Fruit fly (Drosophila melanogaster) whole organism, embryonic: Measurements from ENCODE around the gene CG9706.

Source experiments
- Bgb ChIP-seq: fragments of 200-800 bp; sonication (Bioruptor generic); IDR thresholded peaks from 2 replicates; pipeline ENCODE4 v1.3.6; 2022; ENCODE audit warnings: missing biosample characterization, missing genetic modification characterization; ENCODE audit not compliant: partially characterized antibody
- BtbVII ChIP-seq: fragments of 200-800 bp; sonication (Bioruptor generic); optimal IDR thresholded peaks from 3 replicates; lab custom pipeline; 2017; ENCODE audit warnings: missing biosample characterization, mild to moderate bottlenecking, missing genetic modification characterization
- CG11560 ChIP-seq: fragments of 200-800 bp; sonication (Bioruptor generic); IDR thresholded peaks from 3 replicates; pipeline ENCODE4 v1.3.6; 2022; ENCODE audit warnings: missing biosample characterization, missing genetic modification characterization
- CG12769 ChIP-seq: fragments of 200-800 bp; sonication (Bioruptor generic); optimal IDR thresholded peaks from 2 replicates; lab custom pipeline; 2019; ENCODE audit warnings: missing biosample characterization, mild to moderate bottlenecking, missing genetic modification characterization, moderate library complexity
- CG13287 ChIP-seq: fragments of 200-800 bp; sonication (Bioruptor generic); IDR thresholded peaks from 2 replicates; pipeline ENCODE4 v1.3.6; 2022; ENCODE audit warnings: missing biosample characterization, missing genetic modification characterization; ENCODE audit not compliant: partially characterized antibody
- CG14441 ChIP-seq: fragments of 200-800 bp; sonication (Bioruptor generic); IDR thresholded peaks from 2 replicates; pipeline ENCODE4 v1.3.6; 2022; ENCODE audit warnings: missing biosample characterization, missing genetic modification characterization
- CG17328 ChIP-seq: fragments of 200-800 bp; sonication (Bioruptor generic); IDR thresholded peaks from 2 replicates; pipeline ENCODE4 v1.3.6; 2022; ENCODE audit warnings: missing biosample characterization, missing genetic modification characterization
- CG17385 ChIP-seq: fragments of 200-800 bp; sonication (Bioruptor generic); optimal IDR thresholded peaks from 3 replicates; lab custom pipeline; 2018; ENCODE audit warnings: missing biosample characterization, mild to moderate bottlenecking, missing genetic modification characterization
- CG17829 ChIP-seq: fragments of 200-800 bp; optimal IDR thresholded peaks from 2 replicates; lab custom pipeline; 2019; ENCODE audit warnings: missing biosample characterization, mild to moderate bottlenecking, missing genetic modification characterization, moderate library complexity
- CG18476 ChIP-seq: fragments of 200-800 bp; sonication (Bioruptor generic); optimal IDR thresholded peaks from 2 replicates; lab custom pipeline; 2016; ENCODE audit warnings: missing biosample characterization, mild to moderate bottlenecking, missing genetic modification characterization
- CG18619 ChIP-seq: fragments of 200-800 bp; sonication (Bioruptor generic); optimal IDR thresholded peaks from 3 replicates; lab custom pipeline; 2017; ENCODE audit warnings: missing biosample characterization, mild to moderate bottlenecking, missing genetic modification characterization
- CG18764 ChIP-seq: fragments of 200-800 bp; sonication (Bioruptor generic); optimal IDR thresholded peaks from 3 replicates; lab custom pipeline; 2016; ENCODE audit warnings: missing biosample characterization, missing genetic modification characterization
- CG32532 ChIP-seq: fragments of 200-800 bp; sonication (Bioruptor generic); IDR thresholded peaks from 2 replicates; pipeline ENCODE4 v1.3.6; 2022; ENCODE audit warnings: missing biosample characterization, missing genetic modification characterization
- CG3281 ChIP-seq: fragments of 200-800 bp; sonication (Bioruptor generic); optimal IDR thresholded peaks from 3 replicates; lab custom pipeline; 2017; ENCODE audit warnings: missing biosample characterization, mild to moderate bottlenecking, missing genetic modification characterization
- CG34376 ChIP-seq: fragments of 200-800 bp; sonication (Bioruptor generic); optimal IDR thresholded peaks from 2 replicates; lab custom pipeline; 2018; ENCODE audit warnings: missing biosample characterization, mild to moderate bottlenecking, missing genetic modification characterization
- CG4617 ChIP-seq: fragments of 200-800 bp; sonication (Bioruptor generic); optimal IDR thresholded peaks from 3 replicates; lab custom pipeline; 2016; ENCODE audit warnings: missing biosample characterization, missing genetic modification characterization, borderline replicate concordance
- CG4854 ChIP-seq: fragments of 200-800 bp; sonication (Bioruptor generic); optimal IDR thresholded peaks from 2 replicates; lab custom pipeline; 2016; ENCODE audit warnings: missing biosample characterization, missing genetic modification characterization, inconsistent platforms
- CG6654 ChIP-seq: fragments of 200-800 bp; sonication (Bioruptor generic); optimal IDR thresholded peaks from 2 replicates; lab custom pipeline; 2017; ENCODE audit warnings: missing biosample characterization, mild to moderate bottlenecking, missing genetic modification characterization
- CTCF ChIP-seq: fragments of 200-800 bp; sonication (Bioruptor generic); optimal IDR thresholded peaks from 2 replicates; lab custom pipeline; 2017; ENCODE audit warnings: missing biosample characterization, mild to moderate bottlenecking, missing genetic modification characterization, moderate library complexity
- Dref ChIP-seq: fragments of 200-800 bp; sonication (Bioruptor generic); IDR thresholded peaks from 2 replicates; pipeline ENCODE4 v1.3.6; 2022; ENCODE audit warnings: missing biosample characterization, missing genetic modification characterization
- Fer1 ChIP-seq: fragments of 200-800 bp; sonication (Bioruptor generic); optimal IDR thresholded peaks from 2 replicates; lab custom pipeline; 2017; ENCODE audit warnings: missing biosample characterization, mild to moderate bottlenecking, missing genetic modification characterization
- Hr78 ChIP-seq, 2 experiments: fragments of 200-800 bp in 1 of 2; fragments of >200 bp in 1 of 2; sonication (Bioruptor generic) in 1 of 2; optimal IDR thresholded peaks; 2 replicates each; lab custom pipeline; 2017 to 2019; ENCODE audit warnings: missing biosample characterization in 2 of 2, missing genetic modification characterization in 2 of 2, mild to moderate bottlenecking in 1 of 2, moderate library complexity in 1 of 2
- Meics ChIP-seq: fragments of 200-800 bp; sonication (Bioruptor generic); optimal IDR thresholded peaks from 2 replicates; lab custom pipeline; 2017; ENCODE audit warnings: missing biosample characterization, mild to moderate bottlenecking, missing genetic modification characterization
- Nf-YB ChIP-seq: fragments of 200-800 bp; sonication (Bioruptor generic); optimal IDR thresholded peaks from 3 replicates; lab custom pipeline; 2019; ENCODE audit warnings: missing biosample characterization, mild to moderate bottlenecking, missing genetic modification characterization, moderate library complexity
- Rfx ChIP-seq: fragments of 200-800 bp; sonication (Bioruptor generic); IDR thresholded peaks from 2 replicates; pipeline ENCODE4 v1.3.6; 2022; ENCODE audit warnings: missing biosample characterization, missing genetic modification characterization
- Trl ChIP-seq, 3 experiments: fragments of >200 bp in 2 of 3; fragments of 200-800 bp in 1 of 3; sonication (Bioruptor generic) in 1 of 3; optimal IDR thresholded peaks; 2 replicates in 1 of 3; 3 replicates in 2 of 3; lab custom pipeline; 2016 to 2017; ENCODE audit warnings: missing biosample characterization in 1 of 3, missing genetic modification characterization in 1 of 3
- Xbp1 ChIP-seq: fragments of 200-800 bp; sonication (Bioruptor generic); optimal IDR thresholded peaks from 3 replicates; lab custom pipeline; 2016; ENCODE audit warnings: missing biosample characterization, mild to moderate bottlenecking, missing genetic modification characterization
- ap ChIP-seq: fragments of 200-800 bp; sonication (Bioruptor generic); IDR thresholded peaks from 2 replicates; pipeline ENCODE4 v1.3.6; 2022; ENCODE audit warnings: missing biosample characterization, missing genetic modification characterization
- btn ChIP-seq: fragments of 200-800 bp; sonication (Bioruptor generic); optimal IDR thresholded peaks from 2 replicates; lab custom pipeline; 2016; ENCODE audit warnings: missing biosample characterization, missing genetic modification characterization
- cg ChIP-seq: fragments of 200-800 bp; sonication (Bioruptor generic); optimal IDR thresholded peaks from 3 replicates; lab custom pipeline; 2019; ENCODE audit warnings: missing biosample characterization, mild to moderate bottlenecking, missing genetic modification characterization, moderate library complexity
- crol ChIP-seq: fragments of 200-800 bp; sonication (Bioruptor generic); IDR thresholded peaks from 2 replicates; pipeline ENCODE4 v1.3.6; 2022; ENCODE audit warnings: missing biosample characterization, missing genetic modification characterization
- dimm ChIP-seq: fragments of 200-800 bp; sonication (Bioruptor generic); IDR thresholded peaks from 2 replicates; pipeline ENCODE4 v1.3.6; 2022; ENCODE audit warnings: missing biosample characterization, missing genetic modification characterization
- dmrt11E ChIP-seq: fragments of 200-800 bp; sonication (Bioruptor generic); optimal IDR thresholded peaks from 3 replicates; lab custom pipeline; 2018; ENCODE audit warnings: missing biosample characterization, mild to moderate bottlenecking, missing genetic modification characterization, moderate library complexity
- eve ChIP-seq, 2 experiments: fragments of >200 bp; optimal IDR thresholded peaks; 2 replicates each; lab custom pipeline; 2017; ENCODE audit warnings: missing biosample characterization in 2 of 2, missing genetic modification characterization in 2 of 2
- exex ChIP-seq: fragments of 200-800 bp; sonication (Bioruptor generic); optimal IDR thresholded peaks from 4 replicates; lab custom pipeline; 2018; ENCODE audit warnings: missing biosample characterization, mild to moderate bottlenecking, missing genetic modification characterization, moderate library complexity
- gt ChIP-seq: fragments of 200-800 bp; sonication (Bioruptor generic); IDR thresholded peaks from 2 replicates; pipeline ENCODE4 v1.3.6; 2022; ENCODE audit warnings: missing biosample characterization, missing genetic modification characterization
- lmd ChIP-seq: fragments of 200-800 bp; sonication (Bioruptor generic); IDR thresholded peaks from 2 replicates; pipeline ENCODE4 v1.3.6; 2022; ENCODE audit warnings: missing biosample characterization, missing genetic modification characterization
- p53 ChIP-seq: fragments of 200-800 bp; sonication (Bioruptor generic); optimal IDR thresholded peaks from 2 replicates; lab custom pipeline; 2016; ENCODE audit warnings: missing biosample characterization, missing genetic modification characterization
- pb ChIP-seq: fragments of 200-800 bp; sonication (Bioruptor generic); optimal IDR thresholded peaks from 3 replicates; lab custom pipeline; 2016; ENCODE audit warnings: missing biosample characterization, missing genetic modification characterization
- ranshi ChIP-seq: fragments of 200-800 bp; sonication (Bioruptor generic); IDR thresholded peaks from 2 replicates; pipeline ENCODE4 v1.3.6; 2022; ENCODE audit warnings: missing biosample characterization, missing genetic modification characterization
- row ChIP-seq: fragments of 200-800 bp; sonication (Bioruptor generic); IDR thresholded peaks from 3 replicates; pipeline ENCODE4 v1.3.6; 2022; ENCODE audit warnings: missing biosample characterization, missing genetic modification characterization
- seq ChIP-seq: fragments of 200-800 bp; sonication (Bioruptor generic); IDR thresholded peaks from 2 replicates; pipeline ENCODE4 v1.3.6; 2022; ENCODE audit warnings: missing biosample characterization, missing genetic modification characterization
- slou ChIP-seq: fragments of 200-800 bp; sonication (Bioruptor generic); optimal IDR thresholded peaks from 3 replicates; lab custom pipeline; 2016; ENCODE audit warnings: missing biosample characterization, missing genetic modification characterization
- sna ChIP-seq: fragments of 200-800 bp; sonication (Bioruptor generic); IDR thresholded peaks from 2 replicates; pipeline ENCODE4 v1.3.6; 2022; ENCODE audit warnings: missing biosample characterization, missing genetic modification characterization; ENCODE audit not compliant: partially characterized antibody
- sug ChIP-seq: fragments of 200-800 bp; optimal IDR thresholded peaks from 2 replicates; lab custom pipeline; 2019; ENCODE audit warnings: missing biosample characterization, mild to moderate bottlenecking, missing genetic modification characterization, moderate library complexity
- tio ChIP-seq: fragments of 200-800 bp; sonication (Bioruptor generic); optimal IDR thresholded peaks from 2 replicates; lab custom pipeline; 2017; ENCODE audit warnings: missing biosample characterization, missing genetic modification characterization, inconsistent platforms
- unpg ChIP-seq: fragments of 200-800 bp; sonication (Bioruptor generic); optimal IDR thresholded peaks from 3 replicates; lab custom pipeline; 2018; ENCODE audit warnings: missing biosample characterization, mild to moderate bottlenecking, missing genetic modification characterization, moderate library complexity
- z ChIP-seq: fragments of 200-800 bp; sonication (Bioruptor generic); IDR thresholded peaks from 3 replicates; pipeline ENCODE4 v1.3.6; 2022; ENCODE audit warnings: missing biosample characterization, missing genetic modification characterization
- zf30C ChIP-seq: fragments of 200-800 bp; sonication (Bioruptor generic); optimal IDR thresholded peaks from 3 replicates; lab custom pipeline; 2018; ENCODE audit warnings: missing biosample characterization, mild to moderate bottlenecking, missing genetic modification characterization

CG9706 gene

DNA sequence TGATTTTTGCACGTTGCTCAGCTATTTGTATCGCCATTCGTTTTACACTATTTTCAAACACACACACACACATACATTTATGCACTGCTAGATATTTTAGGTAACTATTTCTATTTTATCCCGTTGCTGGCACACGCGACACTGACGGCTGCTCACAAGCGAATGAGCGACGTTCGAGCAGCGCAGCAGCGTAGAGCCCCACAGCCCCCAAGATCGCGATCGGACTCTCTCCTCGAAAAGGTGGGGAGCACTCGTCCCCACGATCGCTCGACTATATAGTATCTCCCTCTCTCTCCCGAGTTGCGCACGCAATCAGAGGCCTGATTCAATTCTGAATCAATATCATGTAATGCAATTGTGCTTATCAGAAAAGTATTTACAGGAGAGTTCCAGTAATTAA is 17.2 kb downstream of the CG9706 start (continued):
- TF ChIP-seq sug = peak; percentile 29
- no peak for TF ChIP-seq tio (GFP tag; lab: Kevin White, UChicago)
- peak; percentile 43; the same call in 1 of the 2 replicates for TF ChIP-seq CG32532
- TF ChIP-seq slou = no peak
- 0 out of 2 replicates have a peak, but pooled peaks have one; percentile 28 for TF ChIP-seq sna
- no peak for TF ChIP-seq dimm
- no peak for TF ChIP-seq z (GFP tag; lab: Robert Waterston, UW)
- peak; percentile 12 for TF ChIP-seq exex (tag; lab: Kevin White, UChicago)
- peak; percentile 7 for TF ChIP-seq Meics (GFP tag; lab: Kevin White, UChicago)
- peak; percentile 10; the same call in 1 of the 2 replicates for TF ChIP-seq CG13287 (GFP tag; lab: Robert Waterston, UW)
- TF ChIP-seq zf30C = peak; percentile 39
- peak; percentile 47 for TF ChIP-seq Bgb
- no peak for TF ChIP-seq CG17328 (GFP tag; lab: Robert Waterston, UW)
- peak; percentile 45 to 46 for TF ChIP-seq Trl (optimal IDR thresholded peaks at IDR 0.05; lab: Kevin White, UChicago)
- TF ChIP-seq Trl (GFP tag; optimal IDR thresholded peaks at IDR 0.05; lab: Kevin White, UChicago) = no peak
- TF ChIP-seq CG34376 (GFP tag; lab: Kevin White, UChicago) = peak; percentile 14
- peak; percentile 19 for TF ChIP-seq Fer1 (GFP tag; lab: Kevin White, UChicago)
- peak; percentile 37 for TF ChIP-seq cg (GFP tag; lab: Kevin White, UChicago)
- TF ChIP-seq crol (GFP tag; lab: Robert Waterston, UW) = peak; percentile 21; the same call in 1 of the 2 replicates
- TF ChIP-seq CG18764 = no peak
- no peak; the same call in 2 of the 3 replicates for TF ChIP-seq row (GFP tag; lab: Robert Waterston, UW)
- peak; percentile 1 for TF ChIP-seq CG17385

dm6 chr3L:16801499-16802452 is 19.0 kb downstream of the CG9706 start:
- TF ChIP-seq CG4854 (GFP tag; lab: Kevin White, UChicago) = peak; percentile 26
- TF ChIP-seq btn (GFP tag; lab: Kevin White, UChicago) = no peak
- TF ChIP-seq Xbp1 = peak; percentile 66
- TF ChIP-seq gt = no peak
- no peak for TF ChIP-seq p53 (GFP tag; lab: Kevin White, UChicago)
- TF ChIP-seq CG11560 = no peak
- peak; percentile 28 for TF ChIP-seq CG18619
- peak; percentile 9; the same call in 1 of the 2 replicates for TF ChIP-seq ranshi (GFP tag; lab: Robert Waterston, UW)
- TF ChIP-seq CG3281 (GFP tag; lab: Kevin White, UChicago) = peak; percentile 52
- no peak for TF ChIP-seq seq (GFP tag; lab: Robert Waterston, UW)
- peak; percentile 34 for TF ChIP-seq CG6654
- TF ChIP-seq eve (GFP tag; optimal IDR thresholded peaks at IDR 0.05; lab: Kevin White, UChicago) = peak in 1 of 2 experiments; percentile 12
- no peak for TF ChIP-seq CTCF (GFP tag; lab: Kevin White, UChicago)
- no peak for TF ChIP-seq ap (GFP tag; lab: Robert Waterston, UW)
- peak; percentile 32; the same call in 1 of the 2 replicates for TF ChIP-seq Rfx (GFP tag; lab: Robert Waterston, UW)
- TF ChIP-seq CG18476 (GFP tag; lab: Kevin White, UChicago) = peak; percentile 52
- TF ChIP-seq CG14441 (GFP tag; lab: Robert Waterston, UW) = peak; percentile 66
- peak; percentile 49 for TF ChIP-seq unpg (GFP tag; lab: Kevin White, UChicago)
- peak; percentile 19 for TF ChIP-seq CG17829 (tag; lab: Kevin White, UChicago)
- peak; percentile 91 for TF ChIP-seq CG12769 (tag; lab: Kevin White, UChicago)
- peak; percentile 53 for TF ChIP-seq BtbVII (GFP tag; lab: Kevin White, UChicago)
- peak; percentile 28 for TF ChIP-seq lmd (GFP tag; lab: Robert Waterston, UW)
- TF ChIP-seq crol (GFP tag; lab: Robert Waterston, UW) = peak; percentile 35; the same call in 1 of the 2 replicates
- TF ChIP-seq CG4617 (GFP tag; lab: Kevin White, UChicago) = peak; percentile 2
- peak in 1 of 2 experiments; percentile 34 for TF ChIP-seq Hr78 (GFP tag; optimal IDR thresholded peaks at IDR 0.05; lab: Kevin White, UChicago)
- TF ChIP-seq dmrt11E = peak; percentile 71
- no peak for TF ChIP-seq Dref
- peak; percentile 44 for TF ChIP-seq Nf-YB (GFP tag; lab: Kevin White, UChicago)
- TF ChIP-seq pb (GFP tag; lab: Kevin White, UChicago) = peak; percentile 45
